Fruit fly (Drosophila melanogaster) whole organism, embryonic: ENCODE results near the gene CG14439.

ENCODE experiments used
- Asciz ChIP-seq: fragments of 200-800 bp; sonication (Bioruptor generic); optimal IDR thresholded peaks from 2 replicates; lab custom pipeline; 2017; ENCODE audit warnings: missing biosample characterization, mild to moderate bottlenecking, missing genetic modification characterization, missing genetic modification reagents
- Atf3 ChIP-seq: fragments of 200-800 bp; sonication (Bioruptor generic); optimal IDR thresholded peaks from 3 replicates; lab custom pipeline; 2016; ENCODE audit warnings: missing biosample characterization, missing genetic modification characterization
- CG10267 ChIP-seq: fragments of 200-800 bp; sonication (Bioruptor generic); optimal IDR thresholded peaks from 2 replicates; lab custom pipeline; 2018; ENCODE audit warnings: missing biosample characterization, mild to moderate bottlenecking, missing genetic modification characterization, moderate library complexity
- CG10431 ChIP-seq: fragments of 200-800 bp; sonication (Bioruptor generic); optimal IDR thresholded peaks from 3 replicates; lab custom pipeline; 2018; ENCODE audit warnings: missing biosample characterization, mild to moderate bottlenecking, missing genetic modification characterization
- CG13287 ChIP-seq: fragments of 200-800 bp; sonication (Bioruptor generic); IDR thresholded peaks from 2 replicates; pipeline ENCODE4 v1.3.6; 2022; ENCODE audit warnings: missing biosample characterization, missing genetic modification characterization; ENCODE audit not compliant: partially characterized antibody
- CG14860 ChIP-seq: fragments of 200-800 bp; sonication (Bioruptor generic); IDR thresholded peaks from 3 replicates; pipeline ENCODE4 v1.3.6; 2022; ENCODE audit warnings: missing biosample characterization, missing genetic modification characterization; ENCODE audit not compliant: partially characterized antibody
- CG15514 ChIP-seq: fragments of 200-800 bp; sonication (Bioruptor generic); optimal IDR thresholded peaks from 3 replicates; lab custom pipeline; 2017; ENCODE audit warnings: missing biosample characterization, missing genetic modification characterization, mild to moderate bottlenecking, moderate library complexity, missing genetic modification reagents
- CG16779 ChIP-seq: fragments of 200-800 bp; sonication (Bioruptor generic); IDR thresholded peaks from 2 replicates; pipeline ENCODE4 v1.3.6; 2022; ENCODE audit warnings: missing biosample characterization, missing genetic modification characterization
- CG17385 ChIP-seq: fragments of 200-800 bp; sonication (Bioruptor generic); optimal IDR thresholded peaks from 3 replicates; lab custom pipeline; 2018; ENCODE audit warnings: missing biosample characterization, mild to moderate bottlenecking, missing genetic modification characterization
- CG17829 ChIP-seq: fragments of 200-800 bp; optimal IDR thresholded peaks from 2 replicates; lab custom pipeline; 2019; ENCODE audit warnings: missing biosample characterization, mild to moderate bottlenecking, missing genetic modification characterization, moderate library complexity
- CG18476 ChIP-seq: fragments of 200-800 bp; sonication (Bioruptor generic); optimal IDR thresholded peaks from 2 replicates; lab custom pipeline; 2016; ENCODE audit warnings: missing biosample characterization, mild to moderate bottlenecking, missing genetic modification characterization
- CG2116 ChIP-seq: fragments of 200-800 bp; sonication (Bioruptor generic); optimal IDR thresholded peaks from 3 replicates; lab custom pipeline; 2018; ENCODE audit warnings: missing biosample characterization, mild to moderate bottlenecking, missing genetic modification characterization
- CG2875 ChIP-seq: fragments of 200-800 bp; sonication (Bioruptor generic); optimal IDR thresholded peaks from 2 replicates; lab custom pipeline; 2017; ENCODE audit warnings: missing biosample characterization, mild to moderate bottlenecking, missing genetic modification characterization, missing genetic modification reagents
- CG4360 ChIP-seq: fragments of 200-800 bp; sonication (Bioruptor generic); IDR thresholded peaks from 2 replicates; pipeline ENCODE4 v1.3.6; 2022; ENCODE audit warnings: missing biosample characterization, missing genetic modification characterization
- CG4730 ChIP-seq: fragments of 200-800 bp; sonication (Bioruptor generic); IDR thresholded peaks from 2 replicates; pipeline ENCODE4 v1.3.6; 2022; ENCODE audit warnings: missing biosample characterization, missing genetic modification characterization
- CG7556 ChIP-seq: fragments of 200-800 bp; sonication (Bioruptor generic); optimal IDR thresholded peaks from 2 replicates; lab custom pipeline; 2017; ENCODE audit warnings: missing biosample characterization, mild to moderate bottlenecking, missing genetic modification characterization
- CG8290 ChIP-seq, 3 experiments: fragments of 200-800 bp; sonication (Bioruptor generic); optimal IDR thresholded peaks; 2 replicates each; lab custom pipeline; 2016 to 2019; ENCODE audit warnings: missing biosample characterization in 3 of 3, missing genetic modification characterization in 3 of 3, mild to moderate bottlenecking in 2 of 3, moderate library complexity in 1 of 3
- CkIIα-i1 ChIP-seq: fragments of 200-800 bp; sonication (Bioruptor generic); IDR thresholded peaks from 2 replicates; pipeline ENCODE4 v1.3.6; 2022; ENCODE audit warnings: missing biosample characterization, missing genetic modification characterization
- CrebB ChIP-seq: fragments of 200-800 bp; sonication (Bioruptor generic); optimal IDR thresholded peaks from 3 replicates; lab custom pipeline; 2018; ENCODE audit warnings: missing biosample characterization, mild to moderate bottlenecking, missing genetic modification characterization
- D ChIP-seq, 2 experiments: fragments of 200-800 bp in 1 of 2; fragments of >200 bp in 1 of 2; sonication (Bioruptor generic) in 1 of 2; optimal IDR thresholded peaks; 2 replicates in 1 of 2; 3 replicates in 1 of 2; lab custom pipeline; 2017; ENCODE audit warnings: mild to moderate bottlenecking in 1 of 2, missing biosample characterization in 1 of 2, missing genetic modification characterization in 1 of 2, missing genetic modification reagents in 1 of 2
- Dip3 ChIP-seq: fragments of 200-800 bp; sonication (Bioruptor generic); optimal IDR thresholded peaks from 3 replicates; lab custom pipeline; 2016; ENCODE audit warnings: missing biosample characterization, missing genetic modification characterization
- Dll ChIP-seq: fragments of 200-800 bp; sonication (Bioruptor generic); IDR thresholded peaks from 4 replicates; pipeline ENCODE4 v1.3.6; 2022; ENCODE audit warnings: missing biosample characterization, missing genetic modification characterization; ENCODE audit not compliant: partially characterized antibody
- Doc3 ChIP-seq: fragments of 200-800 bp; sonication (Bioruptor generic); IDR thresholded peaks from 3 replicates; pipeline ENCODE4 v1.3.6; 2022; ENCODE audit warnings: missing biosample characterization, missing genetic modification characterization; ENCODE audit not compliant: partially characterized antibody
- Fer2 ChIP-seq: fragments of 200-800 bp; sonication (Bioruptor generic); optimal IDR thresholded peaks from 2 replicates; lab custom pipeline; 2018; ENCODE audit warnings: missing biosample characterization, mild to moderate bottlenecking, missing genetic modification characterization, moderate library complexity
- HHEX ChIP-seq: fragments of 200-800 bp; sonication (Bioruptor generic); optimal IDR thresholded peaks from 3 replicates; lab custom pipeline; 2017; ENCODE audit warnings: missing biosample characterization, mild to moderate bottlenecking, missing genetic modification characterization, missing genetic modification reagents
- Hmr ChIP-seq: fragments of 200-800 bp; sonication (Bioruptor generic); optimal IDR thresholded peaks from 3 replicates; lab custom pipeline; 2017; ENCODE audit warnings: mild to moderate bottlenecking, missing biosample characterization, missing genetic modification reagents, missing genetic modification characterization
- Hr51 ChIP-seq, 2 experiments: fragments of 200-800 bp; sonication (Bioruptor generic); optimal IDR thresholded peaks; 2 replicates in 1 of 2; 3 replicates in 1 of 2; lab custom pipeline; 2016 to 2018; ENCODE audit warnings: missing biosample characterization in 2 of 2, missing genetic modification characterization in 2 of 2, mild to moderate bottlenecking in 1 of 2, moderate library complexity in 1 of 2
- Jarid2 ChIP-seq: fragments of 200-800 bp; sonication (Bioruptor generic); optimal IDR thresholded peaks from 3 replicates; lab custom pipeline; 2017; ENCODE audit warnings: mild to moderate bottlenecking, missing biosample characterization, missing genetic modification reagents, missing genetic modification characterization
- Lim3 ChIP-seq: fragments of 200-800 bp; sonication (Bioruptor generic); IDR thresholded peaks from 2 replicates; pipeline ENCODE4 v1.3.6; 2022; ENCODE audit warnings: missing biosample characterization, missing genetic modification characterization
- MBD-R2 ChIP-seq: fragments of 200-800 bp; sonication (Bioruptor generic); IDR thresholded peaks from 2 replicates; pipeline ENCODE4 v1.3.6; 2022; ENCODE audit warnings: missing biosample characterization, missing genetic modification characterization
- NC2α ChIP-seq: fragments of 200-800 bp; sonication (Bioruptor generic); optimal IDR thresholded peaks from 2 replicates; lab custom pipeline; 2016; ENCODE audit warnings: missing biosample characterization, missing genetic modification characterization
- NfI ChIP-seq: fragments of 200-800 bp; sonication (Bioruptor generic); optimal IDR thresholded peaks from 3 replicates; lab custom pipeline; 2018; ENCODE audit warnings: missing biosample characterization, mild to moderate bottlenecking, missing genetic modification characterization, moderate library complexity
- Pdp1 ChIP-seq, 2 experiments: fragments of 200-800 bp; sonication (Bioruptor generic); optimal IDR thresholded peaks; 3 replicates each; lab custom pipeline; 2016; ENCODE audit warnings: missing biosample characterization in 2 of 2, missing genetic modification characterization in 2 of 2, mild to moderate bottlenecking in 1 of 2, moderate library complexity in 1 of 2
- Sox102F ChIP-seq: fragments of 200-800 bp; sonication (Bioruptor generic); optimal IDR thresholded peaks from 2 replicates; lab custom pipeline; 2018; ENCODE audit warnings: missing biosample characterization, mild to moderate bottlenecking, missing genetic modification characterization, moderate library complexity
- TFAM ChIP-seq: fragments of 200-800 bp; sonication (Bioruptor generic); optimal IDR thresholded peaks from 2 replicates; lab custom pipeline; 2017; ENCODE audit warnings: missing biosample characterization, missing genetic modification characterization, inconsistent platforms
- YL-1 ChIP-seq: fragments of 200-800 bp; sonication (Bioruptor generic); optimal IDR thresholded peaks from 3 replicates; lab custom pipeline; 2017; ENCODE audit warnings: missing biosample characterization, mild to moderate bottlenecking, missing genetic modification characterization
- bab2 ChIP-seq: fragments of 200-800 bp; sonication (Bioruptor generic); optimal IDR thresholded peaks from 2 replicates; lab custom pipeline; 2016; ENCODE audit warnings: missing biosample characterization, missing genetic modification characterization
- crc ChIP-seq: fragments of 200-800 bp; sonication (Bioruptor generic); optimal IDR thresholded peaks from 2 replicates; lab custom pipeline; 2016; ENCODE audit warnings: missing biosample characterization, missing genetic modification characterization
- da ChIP-seq: fragments of 200-800 bp; sonication (Bioruptor generic); optimal IDR thresholded peaks from 2 replicates; lab custom pipeline; 2016; ENCODE audit warnings: missing biosample characterization, missing genetic modification characterization
- en ChIP-seq: fragments of 200-800 bp; sonication (Bioruptor generic); optimal IDR thresholded peaks from 2 replicates; lab custom pipeline; 2016; ENCODE audit warnings: missing biosample characterization, missing genetic modification characterization
- eyg ChIP-seq: fragments of 200-800 bp; sonication (Bioruptor generic); optimal IDR thresholded peaks from 3 replicates; lab custom pipeline; 2016; ENCODE audit warnings: missing biosample characterization, missing genetic modification characterization
- fd102C ChIP-seq: fragments of 200-800 bp; sonication (Bioruptor generic); optimal IDR thresholded peaks from 2 replicates; lab custom pipeline; 2018; ENCODE audit warnings: missing biosample characterization, mild to moderate bottlenecking, missing genetic modification characterization, moderate library complexity
- jing ChIP-seq: fragments of 200-800 bp; sonication (Bioruptor generic); optimal IDR thresholded peaks from 2 replicates; lab custom pipeline; 2018; ENCODE audit warnings: missing biosample characterization, mild to moderate bottlenecking, missing genetic modification characterization
- nerfin-1 ChIP-seq: fragments of 200-800 bp; sonication (Bioruptor generic); optimal IDR thresholded peaks from 3 replicates; lab custom pipeline; 2019; ENCODE audit warnings: missing biosample characterization, mild to moderate bottlenecking, missing genetic modification characterization, moderate library complexity
- sd ChIP-seq: fragments of 200-800 bp; sonication (Bioruptor generic); optimal IDR thresholded peaks from 3 replicates; lab custom pipeline; 2018; ENCODE audit warnings: missing biosample characterization, mild to moderate bottlenecking, missing genetic modification characterization, moderate library complexity
- so ChIP-seq: fragments of 200-800 bp; sonication (Bioruptor generic); IDR thresholded peaks from 3 replicates; pipeline ENCODE4 v1.3.6; 2022; ENCODE audit warnings: missing biosample characterization, missing genetic modification characterization
- sr ChIP-seq: fragments of 200-800 bp; sonication (Bioruptor generic); IDR thresholded peaks from 3 replicates; pipeline ENCODE4 v1.3.6; 2022; ENCODE audit warnings: missing biosample characterization, missing genetic modification characterization
- sug ChIP-seq: fragments of 200-800 bp; optimal IDR thresholded peaks from 2 replicates; lab custom pipeline; 2019; ENCODE audit warnings: missing biosample characterization, mild to moderate bottlenecking, missing genetic modification characterization, moderate library complexity

The CG14439 gene

dm6 chrX:6793390-6793789, 46.0 kb downstream of the CG14439 start (continued):
- TF ChIP-seq fd102C (GFP tag; lab: Kevin White, UChicago) (no peak), Atf3 (GFP tag; lab: Kevin White, UChicago) (no peak), CG15514 (peak; percentile 55), CkIIα-i1 (GFP tag; lab: Robert Waterston, UW) (peak; percentile 40; the same call in 1 of the 2 replicates), Dip3 (GFP tag; lab: Kevin White, UChicago) (peak; percentile 56), jing (peak; percentile 67), CG8290 (GFP tag; optimal IDR thresholded peaks at IDR 0.05; lab: Kevin White, UChicago) (no peak), CG8290 (tag; optimal IDR thresholded peaks at IDR 0.05; lab: Kevin White, UChicago) (peak in 1 of 2 experiments; percentile 92), CG4360 (no peak), Asciz (GFP tag; lab: Kevin White, UChicago) (peak; percentile 54), Fer2 (tag; lab: Kevin White, UChicago) (peak; percentile 33), TFAM (no peak), NC2α (GFP tag; lab: Kevin White, UChicago) (peak; percentile 4), CG10431 (GFP tag; lab: Kevin White, UChicago) (no peak), sug (tag; lab: Kevin White, UChicago) (no peak), Hr51 (GFP tag; optimal IDR thresholded peaks at IDR 0.05; lab: Kevin White, UChicago) (peak; percentile 15 to 81), Dll (no peak), en (GFP tag; lab: Kevin White, UChicago) (peak; percentile 37), YL-1 (peak; percentile 3), eyg (GFP tag; lab: Kevin White, UChicago) (peak; percentile 55), Doc3 (no peak), so (peak; percentile 66; the same call in 1 of the 3 replicates), Jarid2 (GFP tag; lab: Kevin White, UChicago) (peak; percentile 7), sr (0 out of 3 replicates have a peak, but pooled peaks have one; percentile 33), da (peak; percentile 30), CG17829 (tag; lab: Kevin White, UChicago) (no peak), CG4730 (GFP tag; lab: Robert Waterston, UW) (peak; percentile 32; the same call in 1 of the 2 replicates), MBD-R2 (peak; percentile 52; the same call in 1 of the 2 replicates), Hmr (peak; percentile 71), CG17385 (GFP tag; lab: Kevin White, UChicago) (peak; percentile 68), CG2875 (peak; percentile 20), NfI (GFP tag; lab: Kevin White, UChicago) (peak; percentile 76), Lim3 (peak; percentile 47; the same call in 1 of the 2 replicates), Sox102F (GFP tag; lab: Kevin White, UChicago) (peak; percentile 83), CG2116 (no peak), CG18476 (GFP tag; lab: Kevin White, UChicago) (peak; percentile 3), CrebB (tag; lab: Kevin White, UChicago) (peak; percentile 38), bab2 (GFP tag; lab: Kevin White, UChicago) (peak; percentile 79), sd (tag; lab: Kevin White, UChicago) (no peak), D (optimal IDR thresholded peaks at IDR 0.05; lab: Kevin White, UChicago) (no peak), D (GFP tag; optimal IDR thresholded peaks at IDR 0.05; lab: Kevin White, UChicago) (no peak), Pdp1 (GFP tag; optimal IDR thresholded peaks at IDR 0.05; lab: Kevin White, UChicago) (peak; percentile 37 to 50), CG16779 (peak; percentile 37; the same call in 1 of the 2 replicates), CG7556 (GFP tag; lab: Kevin White, UChicago) (peak; percentile 43), crc (peak; percentile 43), HHEX (peak; percentile 67), CG10267 (peak; percentile 29), nerfin-1 (tag; lab: Kevin White, UChicago) (peak; percentile 42), CG14860 (GFP tag; lab: Robert Waterston, UW) (no peak), CG13287 (no peak)
